Worm (Caenorhabditis elegans) whole organism, dauer: ENCODE measurements around the gene lgc-9.
"Not testable (repeated sequence)": the region's sequence is repeated elsewhere in the genome, so short reads cannot be mapped to it uniquely, and the experiment has no call there.

Experiments used
- unc-62 ChIP-seq: sonication (generic microtip); optimal IDR thresholded peaks from 2 replicates; lab custom pipeline; 2017; ENCODE audit warnings: missing biosample characterization, missing genetic modification reagents, missing genetic modification characterization

The lgc-9 gene

ce11 chrIV:3399015-3399722, 16.3 kb upstream of the lgc-9 start, which contains the start of the genes dyf-3 and pdhb-1:
Gene dyf-3, minus strand, starts transcription at chrIV:3399231.
Gene pdhb-1, plus strand, starts transcription at chrIV:3399672.
- no peak for TF ChIP-seq unc-62 (GFP tag; lab: Kevin White, UChicago)

ce11 chrIV:3400941-3401340, 14.5 kb upstream of the lgc-9 start:
- no peak for TF ChIP-seq unc-62 (GFP tag; lab: Kevin White, UChicago)

DNA sequence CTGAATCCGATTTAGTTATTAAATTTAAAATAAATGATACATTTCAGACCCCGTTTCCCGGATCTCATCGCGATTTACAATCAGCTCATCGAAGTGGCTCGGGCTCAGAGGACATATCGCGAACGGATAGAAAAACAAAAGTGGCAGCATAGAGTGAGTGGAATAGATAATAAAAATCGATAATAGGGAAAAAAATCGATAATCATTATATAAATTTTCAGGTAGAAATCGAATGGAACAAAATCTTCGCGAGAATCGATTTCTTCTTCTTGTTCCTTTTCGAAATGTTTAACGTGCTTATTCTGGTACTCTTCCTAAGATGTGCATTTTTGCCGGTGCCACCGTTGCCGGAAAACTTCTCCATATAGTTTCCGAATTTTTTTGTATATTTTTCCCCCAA, 3.3 kb downstream of the lgc-9 start:
- TF ChIP-seq unc-62 (GFP tag; lab: Kevin White, UChicago), result no peak

ce11 chrIV:3422516-3422915, 7.0 kb downstream of the lgc-9 start, which contains the start of gene C04C3.6:
Gene C04C3.6, minus strand, starts transcription at chrIV:3422616.
- TF ChIP-seq unc-62 (GFP tag; lab: Kevin White, UChicago), result no peak

- no peak for TF ChIP-seq unc-62 (GFP tag; lab: Kevin White, UChicago)
These were observed 13.0 kb downstream of the lgc-9 start, which contains the start of the genes C04C3.9 and srz-60 for ce11 chrIV:3428434-3428950. Gene C04C3.9, minus strand, starts transcription at chrIV:3428534. Gene srz-60, plus strand, starts transcription at chrIV:3428900.

ce11 chrIV:3433387-3433786, 17.9 kb downstream of the lgc-9 start, which contains the start of gene C04C3.7:
Gene C04C3.7, minus strand, starts transcription at chrIV:3433487.
- TF ChIP-seq unc-62 (GFP tag; lab: Kevin White, UChicago), result not testable (repeated sequence)

DNA sequence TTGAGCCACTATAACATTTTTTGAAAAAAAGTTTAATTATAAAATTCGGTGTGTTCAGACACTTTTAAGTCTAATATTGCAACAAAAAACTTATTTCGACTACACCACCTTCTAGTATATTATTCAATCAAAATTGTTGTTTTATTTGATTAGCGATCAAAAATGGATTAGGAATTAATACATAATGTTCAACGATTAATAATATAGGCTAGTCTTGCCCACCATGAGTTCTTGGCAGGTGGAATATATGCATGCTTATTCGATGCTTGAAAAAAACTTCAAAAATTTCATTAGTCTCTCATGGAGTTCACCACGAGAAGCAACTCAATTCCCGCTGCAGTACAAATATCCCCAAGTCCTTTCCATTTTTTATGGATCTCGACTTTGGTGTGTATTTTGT, 20.5 kb downstream of the lgc-9 start, which contains the start of gene srz-32:
Gene srz-32 (plus strand): TSS at position 301 of the 400 bp plus-strand sequence.
- TF ChIP-seq unc-62 (GFP tag; lab: Kevin White, UChicago), result no peak

DNA sequence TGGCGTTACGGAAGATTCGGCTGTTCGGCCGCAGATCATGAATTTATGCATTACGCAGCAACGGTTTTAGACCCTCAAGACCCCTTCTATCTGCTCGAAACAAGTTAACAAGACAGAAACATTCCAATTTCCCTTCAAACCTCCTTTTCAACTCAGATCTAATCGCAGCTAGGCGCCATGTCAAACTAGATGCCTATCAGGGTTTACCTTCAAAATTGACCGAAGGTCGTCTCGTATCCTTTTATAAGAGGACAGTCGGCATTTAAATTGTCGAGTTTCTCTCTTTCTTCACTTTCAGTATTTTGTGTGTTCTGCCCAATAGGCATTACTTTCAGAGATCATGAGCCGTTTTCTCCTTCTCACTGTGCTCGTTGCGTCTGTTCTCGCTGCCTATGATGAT, 22.5 kb downstream of the lgc-9 start, which contains the start of gene grd-13:
Gene grd-13 (plus strand): TSS at position 291 of the 400 bp plus-strand sequence.
- TF ChIP-seq unc-62 (GFP tag; lab: Kevin White, UChicago), result no peak

ce11 chrIV:3439354-3439753, 23.9 kb downstream of the lgc-9 start, which contains the start of gene grd-3:
Gene grd-3, plus strand, starts transcription at chrIV:3439655.
- no peak for TF ChIP-seq unc-62 (GFP tag; lab: Kevin White, UChicago)

DNA sequence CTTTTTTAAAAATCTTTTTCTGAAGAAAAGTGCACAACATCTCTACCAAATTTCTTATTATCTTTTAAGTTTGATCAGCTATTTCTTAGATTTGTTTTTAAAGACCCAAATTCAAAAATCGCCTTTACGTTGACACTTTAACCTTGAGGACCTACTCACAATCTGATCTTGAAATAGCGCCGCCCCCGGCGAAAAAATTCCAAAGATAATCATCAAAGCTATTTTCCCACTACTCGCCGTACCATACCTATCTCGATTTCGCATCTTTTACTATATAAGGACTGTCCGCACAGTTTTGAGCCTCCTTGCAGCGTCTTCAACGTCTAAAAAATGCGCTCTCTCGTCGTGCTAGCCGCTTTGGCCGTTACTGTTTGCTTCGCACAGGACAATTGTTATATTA, 25.4 kb downstream of the lgc-9 start, which contains the start of gene grd-10:
Gene grd-10 (plus strand): TSS at position 208 of the 400 bp plus-strand sequence.
- no peak for TF ChIP-seq unc-62 (GFP tag; lab: Kevin White, UChicago)

ce11 chrIV:3442513-3442912, 27.0 kb downstream of the lgc-9 start:
- no peak for TF ChIP-seq unc-62 (GFP tag; lab: Kevin White, UChicago)

ce11 chrIV:3444101-3444500, 28.6 kb downstream of the lgc-9 start, which contains the start of gene F09D12.2:
Gene F09D12.2, minus strand, starts transcription at chrIV:3444201.
- TF ChIP-seq unc-62 (GFP tag; lab: Kevin White, UChicago), result no peak

DNA sequence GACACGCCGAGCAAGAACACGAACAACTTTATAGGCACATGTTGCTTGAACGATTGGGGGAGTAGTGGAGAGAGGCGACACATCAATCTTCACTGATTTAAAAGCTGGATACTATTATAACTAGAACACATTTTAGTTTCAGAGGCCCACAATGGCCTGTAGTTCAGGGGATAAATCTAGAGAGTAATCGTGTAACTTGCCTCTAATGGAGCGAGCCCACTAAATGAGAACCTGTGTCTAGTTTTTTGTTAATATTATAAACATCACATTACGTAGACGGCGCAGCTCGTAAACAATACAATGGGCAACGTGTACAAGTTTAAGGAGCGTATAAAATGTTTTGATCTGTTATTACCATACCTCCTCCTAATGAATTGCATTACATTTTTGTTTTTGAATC, 29.1 kb downstream of the lgc-9 start, which contains the start of gene F58E2.5:
Gene F58E2.5 (plus strand): TSS at position 301 of the 400 bp plus-strand sequence.
- TF ChIP-seq unc-62 (GFP tag; lab: Kevin White, UChicago), result no peak

ce11 chrIV:3447350-3447749, 31.9 kb downstream of the lgc-9 start:
- TF ChIP-seq unc-62 (GFP tag; lab: Kevin White, UChicago), result no peak

DNA sequence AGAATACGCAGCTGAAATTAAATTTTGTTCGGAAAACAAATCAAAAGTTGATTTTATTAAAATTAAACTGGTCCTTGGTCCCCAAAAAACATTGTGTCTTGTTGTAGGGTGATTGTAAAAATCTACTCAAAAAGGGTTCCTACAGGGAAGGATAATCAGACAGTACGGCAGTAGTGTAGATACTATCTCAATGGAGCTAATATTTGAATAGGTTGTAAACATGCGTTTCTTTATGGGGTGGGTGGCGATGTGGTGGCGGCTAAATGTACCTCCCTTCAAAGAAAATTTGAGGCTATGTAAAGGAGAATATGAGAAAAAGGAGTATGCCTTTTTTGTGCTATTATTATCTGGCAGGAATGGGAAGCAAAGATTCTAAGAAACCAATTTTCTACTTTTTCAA, 37.0 kb downstream of the lgc-9 start:
- TF ChIP-seq unc-62 (GFP tag; lab: Kevin White, UChicago), result no peak

ce11 chrIV:3453346-3453745, 37.9 kb downstream of the lgc-9 start, which contains the start of gene srz-23:
Gene srz-23, plus strand, starts transcription at chrIV:3453608.
- TF ChIP-seq unc-62 (GFP tag; lab: Kevin White, UChicago), result no peak
